Fruit fly (Drosophila melanogaster): ENCODE measurements around the gene mRpL49.

DNA sequence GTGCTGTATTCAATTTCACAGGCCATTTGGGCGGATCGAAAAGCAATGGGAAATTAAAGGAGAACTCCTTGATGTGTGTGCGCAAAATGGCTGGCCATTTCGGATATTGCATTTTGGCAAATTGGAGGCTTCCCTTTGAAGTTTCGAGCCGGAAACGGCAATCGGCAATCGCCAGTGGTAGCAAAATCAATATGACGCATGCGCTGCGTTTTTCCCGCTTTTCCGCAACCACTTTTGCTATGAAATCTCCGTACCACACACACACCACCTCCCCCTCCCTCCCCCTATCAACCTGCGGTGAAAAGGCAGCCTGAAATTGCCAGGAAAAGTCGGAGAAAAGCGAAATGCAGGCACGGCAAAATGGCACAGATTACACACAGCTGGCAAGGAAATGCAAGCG, 15.4 kb downstream of the mRpL49 start:
- no peak for TF ChIP-seq CG8478 (optimal IDR thresholded peaks at IDR 0.05)
- no peak for TF ChIP-seq psq (optimal IDR thresholded peaks at IDR 0.05)
- no peak for TF ChIP-seq usp (GFP tag; optimal IDR thresholded peaks at IDR 0.05)
- TF ChIP-seq Dll (optimal IDR thresholded peaks at IDR 0.05) = no peak
